Worm (Caenorhabditis elegans) whole organism, early embryonic: ENCODE results near the gene ubc-8.

Experiments
- B0310.2 ChIP-seq: sonication (generic microtip); optimal IDR thresholded peaks from 2 replicates; lab custom pipeline; 2016; ENCODE audit warnings: mild to moderate bottlenecking, missing genetic modification characterization, missing compliant biosample characterization
- F13C5.2 ChIP-seq: sonication (generic microtip); optimal IDR thresholded peaks from 2 replicates; lab custom pipeline; 2017; ENCODE audit warnings: mild to moderate bottlenecking, missing genetic modification characterization, inconsistent platforms, missing compliant biosample characterization
- aly-1 ChIP-seq: sonication (generic microtip); optimal IDR thresholded peaks from 2 replicates; lab custom pipeline; 2016; ENCODE audit warnings: missing genetic modification characterization, missing compliant biosample characterization
- ama-1 ChIP-seq: fragments of 150-350 bp; optimal IDR thresholded peaks from 2 replicates; lab custom pipeline; 2014
- ceh-13 ChIP-seq: fragments of 200-800 bp; sonication (Bioruptor generic); optimal IDR thresholded peaks from 2 replicates; lab custom pipeline; 2018; ENCODE audit warnings: mild to moderate bottlenecking, missing genetic modification characterization, missing compliant biosample characterization
- ceh-36 ChIP-seq: sonication (generic microtip); optimal IDR thresholded peaks from 2 replicates; lab custom pipeline; 2016; ENCODE audit warnings: missing genetic modification characterization, inconsistent platforms, missing compliant biosample characterization
- ets-7 ChIP-seq: sonication (generic microtip); optimal IDR thresholded peaks from 2 replicates; lab custom pipeline; 2016; ENCODE audit warnings: missing genotype, missing genetic modification characterization, missing compliant biosample characterization
- flt-1 ChIP-seq: fragments of 200-800 bp; sonication (Bioruptor generic); IDR thresholded peaks from 2 replicates; pipeline ENCODE4 v1.3.6; 2022; ENCODE audit warnings: missing genetic modification characterization, missing compliant biosample characterization
- hmbx-1 ChIP-seq: sonication (generic microtip); optimal IDR thresholded peaks from 2 replicates; lab custom pipeline; 2016; ENCODE audit warnings: mild to moderate bottlenecking, missing genetic modification characterization, missing compliant biosample characterization
- hmg-4 ChIP-seq: fragments of 200-800 bp; sonication (Bioruptor generic); optimal IDR thresholded peaks from 2 replicates; lab custom pipeline; 2018; ENCODE audit warnings: mild to moderate bottlenecking, missing genetic modification characterization, missing compliant biosample characterization
- hnd-1 ChIP-seq: sonication (generic microtip); optimal IDR thresholded peaks from 2 replicates; lab custom pipeline; 2016; ENCODE audit warnings: missing genetic modification characterization, missing compliant biosample characterization
- pes-1 ChIP-seq: fragments of 200-800 bp; sonication (Bioruptor generic); IDR thresholded peaks from 2 replicates; pipeline ENCODE4 v1.3.6; 2022; ENCODE audit warnings: missing genetic modification reagents, missing genetic modification characterization, missing compliant biosample characterization
- scrt-1 ChIP-seq: fragments of 200-800 bp; sonication (Bioruptor generic); IDR thresholded peaks from 2 replicates; pipeline ENCODE4 v1.3.6; 2022; ENCODE audit warnings: missing genetic modification characterization, missing compliant biosample characterization
- sea-1 ChIP-seq: fragments of 200-800 bp; sonication (Bioruptor generic); conservative IDR thresholded peaks from 2 replicates; pipeline ENCODE4 v1.3.6; 2022; ENCODE audit warnings: missing genetic modification characterization, missing compliant biosample characterization
- tbx-11 ChIP-seq: fragments of 200-800 bp; sonication (Bioruptor generic); IDR thresholded peaks from 2 replicates; pipeline ENCODE4 v1.3.6; 2022; ENCODE audit warnings: missing genetic modification characterization, missing compliant biosample characterization
- tbx-37 ChIP-seq: fragments of 200-800 bp; sonication (Bioruptor generic); conservative IDR thresholded peaks from 2 replicates; pipeline ENCODE4 v1.3.6; 2022; ENCODE audit warnings: missing genetic modification reagents, missing genetic modification characterization, missing compliant biosample characterization
- tra-4 ChIP-seq: sonication (generic microtip); optimal IDR thresholded peaks from 2 replicates; lab custom pipeline; 2017; ENCODE audit warnings: missing genetic modification characterization, missing compliant biosample characterization

The ubc-8 gene

DNA sequence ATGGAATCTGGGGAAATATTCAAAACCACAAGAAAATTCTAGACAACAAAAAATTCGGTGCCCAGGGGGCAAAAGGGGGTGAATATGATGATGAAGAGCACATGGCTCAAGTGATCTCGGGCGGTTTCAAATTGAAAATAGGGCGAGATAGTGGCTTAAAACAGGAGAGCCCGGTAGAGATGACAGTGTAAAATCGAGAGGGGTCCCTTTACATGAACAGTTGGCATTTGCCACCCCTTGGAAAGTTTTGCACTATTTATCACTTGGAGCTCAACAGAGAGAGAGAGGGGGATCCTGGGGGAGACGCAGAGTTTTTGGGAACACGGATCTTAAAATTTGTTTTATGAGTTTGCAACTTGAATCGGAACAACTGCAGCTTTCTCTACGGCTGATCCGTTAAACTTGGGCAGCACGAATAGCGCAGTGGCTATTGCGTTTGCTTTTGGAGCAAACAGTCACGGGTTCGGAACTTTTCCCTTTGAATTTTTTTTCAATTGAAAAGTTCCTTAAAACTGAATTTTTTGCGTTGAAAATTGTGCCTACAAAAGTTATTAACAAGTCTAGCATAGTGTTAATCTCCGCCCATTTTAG is 41.6 kb downstream of the ubc-8 start:
- TF ChIP-seq hmg-4 (GFP tag; lab: Kevin White, UChicago): no peak

DNA sequence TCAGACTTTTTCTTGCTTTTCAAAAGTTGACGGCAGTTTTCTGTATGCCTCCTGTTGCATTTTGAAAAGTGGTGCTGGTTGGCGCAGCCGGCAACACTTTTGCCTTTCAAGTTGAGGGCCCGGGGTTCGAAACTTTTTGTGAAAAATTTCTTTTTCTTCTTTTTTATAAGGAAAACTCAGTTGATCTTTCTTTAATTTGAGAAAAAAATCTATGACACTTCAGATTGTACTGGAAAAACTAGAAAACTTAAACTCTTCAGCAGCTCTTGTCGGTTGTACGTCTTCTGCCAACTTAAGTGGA is 42.2 kb downstream of the ubc-8 start:
- TF ChIP-seq hnd-1 (tag; lab: Kevin White, UChicago) (no peak), tra-4 (tag; lab: Kevin White, UChicago) (no peak), hmbx-1 (tag; lab: Kevin White, UChicago) (no peak), ceh-36 (tag; lab: Kevin White, UChicago) (no peak), ama-1 (lab: Kevin White, UChicago) (no peak), ceh-13 (GFP tag; lab: Kevin White, UChicago) (no peak), tbx-11 (GFP tag; lab: Robert Waterston, UW) (no peak), scrt-1 (GFP tag; lab: Robert Waterston, UW) (no peak), flt-1 (GFP tag; lab: Robert Waterston, UW) (no peak), hmg-4 (GFP tag; lab: Kevin White, UChicago) (no peak), F13C5.2 (tag; lab: Kevin White, UChicago) (no peak), sea-1 (GFP tag; lab: Robert Waterston, UW) (no peak), pes-1 (GFP tag; lab: Robert Waterston, UW) (no peak), B0310.2 (tag; lab: Kevin White, UChicago) (no peak), tbx-37 (GFP tag; lab: Robert Waterston, UW) (no peak), ets-7 (tag; lab: Kevin White, UChicago) (no peak), aly-1 (tag; lab: Kevin White, UChicago) (no peak)

DNA sequence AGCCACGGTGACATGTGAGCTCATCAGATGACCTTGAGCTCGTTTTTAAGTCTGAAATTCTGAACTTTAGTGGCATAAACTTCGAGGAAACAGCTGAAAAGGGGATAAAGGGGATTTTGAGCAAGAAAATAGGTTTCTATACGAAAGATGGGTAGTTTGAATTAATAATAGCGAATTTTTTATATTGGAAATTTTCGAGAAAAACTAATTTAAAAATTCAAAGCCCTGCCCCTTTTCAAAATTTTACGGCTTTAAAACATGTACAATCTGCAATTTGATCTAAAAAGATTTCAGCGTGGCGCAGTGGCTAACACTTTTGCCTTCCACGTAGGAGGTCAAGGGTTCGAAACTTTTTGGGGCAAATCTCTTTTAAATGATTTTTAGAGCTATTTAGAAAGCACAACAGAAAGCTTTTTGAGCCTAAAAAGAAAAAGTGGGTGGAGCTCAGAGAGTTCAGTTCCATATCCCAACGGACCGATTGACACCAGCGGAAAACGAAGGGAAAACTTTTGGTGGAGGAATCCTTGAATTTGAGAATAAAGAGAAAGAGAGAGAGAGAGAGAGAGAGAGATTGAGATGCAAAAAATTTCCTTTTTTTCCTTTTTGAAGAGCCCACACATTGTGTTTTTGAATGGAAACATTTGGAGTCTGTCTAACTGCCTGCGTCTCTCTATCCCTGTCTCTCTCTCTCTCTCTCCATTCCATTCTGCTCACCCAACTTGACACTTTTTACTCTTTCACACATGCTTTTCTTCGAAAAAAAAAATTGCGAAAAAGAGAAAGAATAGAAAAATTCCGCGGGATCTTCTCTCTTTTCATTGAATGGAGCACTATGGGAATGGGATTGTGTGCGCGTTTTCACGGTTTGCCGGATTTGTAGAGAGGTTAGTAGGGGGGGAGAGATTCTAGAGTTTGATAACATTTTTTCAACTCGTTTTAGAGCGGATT is 42.8 kb downstream of the ubc-8 start, which contains the start of gene Y69A2AR.31:
Y69A2AR.31 (minus strand) TSS at position 51 of the 948 bp plus-strand sequence.
- TF ChIP-seq ama-1 (lab: Kevin White, UChicago): no peak
- no peak for TF ChIP-seq tra-4 (tag; lab: Kevin White, UChicago)
- TF ChIP-seq ceh-13 (GFP tag; lab: Kevin White, UChicago): no peak
- TF ChIP-seq pes-1 (GFP tag; lab: Robert Waterston, UW): no peak
- TF ChIP-seq F13C5.2 (tag; lab: Kevin White, UChicago): no peak
- TF ChIP-seq hmg-4 (GFP tag; lab: Kevin White, UChicago): no peak
- TF ChIP-seq scrt-1 (GFP tag; lab: Robert Waterston, UW): no peak
- TF ChIP-seq ets-7 (tag; lab: Kevin White, UChicago): no peak
- TF ChIP-seq ceh-36 (tag; lab: Kevin White, UChicago): no peak
- TF ChIP-seq aly-1 (tag; lab: Kevin White, UChicago): no peak
- no peak for TF ChIP-seq tbx-37 (GFP tag; lab: Robert Waterston, UW)
- TF ChIP-seq flt-1 (GFP tag; lab: Robert Waterston, UW): no peak
- no peak for TF ChIP-seq hmbx-1 (tag; lab: Kevin White, UChicago)
- TF ChIP-seq B0310.2 (tag; lab: Kevin White, UChicago): no peak
- no peak for TF ChIP-seq hnd-1 (tag; lab: Kevin White, UChicago)
- TF ChIP-seq sea-1 (GFP tag; lab: Robert Waterston, UW): no peak
- no peak for TF ChIP-seq tbx-11 (GFP tag; lab: Robert Waterston, UW)

DNA sequence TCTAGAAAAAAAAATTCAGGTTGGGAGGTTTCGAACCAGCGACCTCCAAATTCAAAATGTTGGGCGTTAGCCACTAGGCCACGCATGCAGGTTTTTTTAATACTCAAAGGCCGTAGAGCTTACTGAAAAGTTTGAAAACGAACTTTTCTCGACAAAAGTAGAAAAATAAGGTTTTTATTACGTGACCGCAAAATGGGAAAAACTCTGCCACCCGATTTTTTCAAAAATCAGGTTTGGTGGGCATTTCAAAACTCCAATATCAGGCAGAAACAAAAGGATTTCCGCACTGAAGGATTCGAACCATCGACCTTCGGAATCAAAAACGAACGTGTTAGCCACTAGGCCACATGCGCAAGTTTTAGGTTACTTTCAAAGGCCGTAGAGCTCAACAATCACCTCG is 48.3 kb downstream of the ubc-8 start:
- no peak for TF ChIP-seq sea-1 (GFP tag; lab: Robert Waterston, UW)
- TF ChIP-seq F13C5.2 (tag; lab: Kevin White, UChicago): no peak
- no peak for TF ChIP-seq tbx-11 (GFP tag; lab: Robert Waterston, UW)
- TF ChIP-seq pes-1 (GFP tag; lab: Robert Waterston, UW): 0 out of 2 replicates have a peak, but pooled peaks have one; percentile 54
- TF ChIP-seq hnd-1 (tag; lab: Kevin White, UChicago): no peak

DNA sequence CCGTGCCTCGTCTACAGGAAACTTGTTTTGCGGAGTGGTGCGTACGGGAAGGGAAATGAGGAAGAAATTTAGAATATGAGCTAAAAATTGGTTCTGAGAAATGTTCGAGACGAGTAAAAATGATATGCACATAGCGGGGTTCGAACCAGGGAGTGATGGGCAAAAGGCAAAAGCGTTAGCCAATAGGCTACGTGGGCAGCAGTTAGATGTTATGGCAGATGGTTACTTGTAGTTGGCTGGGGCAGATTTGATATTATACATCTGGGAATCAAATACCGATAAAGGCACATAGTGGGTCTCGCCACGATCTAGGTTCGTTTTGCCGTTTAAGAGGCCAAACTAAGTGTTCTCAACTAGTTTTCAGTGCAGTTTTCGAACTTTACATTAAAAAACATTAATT is 49.7 kb downstream of the ubc-8 start:
- TF ChIP-seq scrt-1 (GFP tag; lab: Robert Waterston, UW) (peak; percentile 32; the same call in 1 of the 2 replicates), sea-1 (GFP tag; lab: Robert Waterston, UW) (peak; percentile 54; the same call in 1 of the 2 replicates), ceh-13 (GFP tag; lab: Kevin White, UChicago) (no peak), ceh-36 (tag; lab: Kevin White, UChicago) (no peak), ama-1 (lab: Kevin White, UChicago) (no peak), B0310.2 (tag; lab: Kevin White, UChicago) (peak; percentile 35), aly-1 (tag; lab: Kevin White, UChicago) (peak; percentile 37), hmbx-1 (tag; lab: Kevin White, UChicago) (no peak), flt-1 (GFP tag; lab: Robert Waterston, UW) (peak; percentile 77), pes-1 (GFP tag; lab: Robert Waterston, UW) (peak; percentile 82), tra-4 (tag; lab: Kevin White, UChicago) (no peak), ets-7 (tag; lab: Kevin White, UChicago) (no peak), hnd-1 (tag; lab: Kevin White, UChicago) (no peak), tbx-37 (GFP tag; lab: Robert Waterston, UW) (0 out of 2 replicates have a peak, but pooled peaks have one; percentile 20), F13C5.2 (tag; lab: Kevin White, UChicago) (no peak), tbx-11 (GFP tag; lab: Robert Waterston, UW) (peak; percentile 55; the same call in 1 of the 2 replicates), hmg-4 (GFP tag; lab: Kevin White, UChicago) (no peak)
